Worm (Caenorhabditis elegans) whole organism, L3 larva: Measurements from ENCODE around the gene T06F4.1.

Experiments used
- R02D3.7 ChIP-seq: fragments of 150-350 bp; optimal IDR thresholded peaks from 2 replicates; lab custom pipeline; 2014; ENCODE audit warnings: missing biosample characterization, missing genetic modification characterization
- ZK546.5 ChIP-seq: sonication (generic microtip); optimal IDR thresholded peaks from 2 replicates; lab custom pipeline; 2017; ENCODE audit warnings: missing biosample characterization, missing genetic modification characterization
- ama-1 ChIP-seq: fragments of 150-350 bp; optimal IDR thresholded peaks from 2 replicates; lab custom pipeline; 2018
- ceh-16 ChIP-seq: sonication (generic microtip); optimal IDR thresholded peaks from 2 replicates; lab custom pipeline; 2017; ENCODE audit warnings: missing biosample characterization, missing genetic modification characterization
- ceh-28 ChIP-seq: fragments of 150-350 bp; optimal IDR thresholded peaks from 2 replicates; lab custom pipeline; 2014; ENCODE audit warnings: missing biosample characterization, missing genetic modification reagents, missing genetic modification characterization
- ceh-82 ChIP-seq: fragments of 150-350 bp; optimal IDR thresholded peaks from 2 replicates; lab custom pipeline; 2014; ENCODE audit warnings: missing biosample characterization, missing genetic modification characterization
- ceh-9 ChIP-seq: sonication (generic microtip); optimal IDR thresholded peaks from 2 replicates; lab custom pipeline; 2018; ENCODE audit warnings: missing biosample characterization, missing genetic modification characterization
- daf-12 ChIP-seq: fragments of 150-350 bp; optimal IDR thresholded peaks from 2 replicates; lab custom pipeline; 2014; ENCODE audit warnings: missing biosample characterization, missing genetic modification reagents, missing genetic modification characterization
- egl-27 ChIP-seq: sonication (generic microtip); optimal IDR thresholded peaks from 4 replicates; lab custom pipeline; 2017; ENCODE audit warnings: missing biosample characterization, missing genetic modification reagents, missing genetic modification characterization
- egl-5 ChIP-seq: fragments of 150-350 bp; optimal IDR thresholded peaks from 2 replicates; lab custom pipeline; 2017; ENCODE audit warnings: missing biosample characterization, missing genetic modification reagents, missing genetic modification characterization, inconsistent platforms
- fkh-10 ChIP-seq: sonication (generic microtip); optimal IDR thresholded peaks from 2 replicates; lab custom pipeline; 2017; ENCODE audit warnings: missing biosample characterization, missing genetic modification reagents, missing genetic modification characterization
- fkh-2 ChIP-seq: fragments of 150-350 bp; optimal IDR thresholded peaks from 2 replicates; lab custom pipeline; 2014; ENCODE audit warnings: missing biosample characterization, missing genetic modification reagents, missing genetic modification characterization
- hmg-11 ChIP-seq: sonication (generic microtip); optimal IDR thresholded peaks from 2 replicates; lab custom pipeline; 2016; ENCODE audit warnings: missing genetic modification characterization, missing compliant biosample characterization
- jun-1 ChIP-seq: fragments of 150-350 bp; optimal IDR thresholded peaks from 2 replicates; lab custom pipeline; 2014; ENCODE audit warnings: missing biosample characterization, missing genetic modification reagents, missing genetic modification characterization
- lin-39 ChIP-seq: fragments of 150-350 bp; optimal IDR thresholded peaks from 2 replicates; lab custom pipeline; 2018; ENCODE audit warnings: missing biosample characterization, missing genetic modification reagents, missing genetic modification characterization
- lsy-12 ChIP-seq: sonication (generic microtip); optimal IDR thresholded peaks from 2 replicates; lab custom pipeline; 2016; ENCODE audit warnings: mild to moderate bottlenecking, missing genetic modification characterization, missing compliant biosample characterization
- mdl-1 ChIP-seq: fragments of 150-350 bp; optimal IDR thresholded peaks from 2 replicates; lab custom pipeline; 2014; ENCODE audit warnings: missing biosample characterization, missing genetic modification characterization
- mml-1 ChIP-seq: fragments of 150-350 bp; sonication (generic microtip); optimal IDR thresholded peaks from 3 replicates; lab custom pipeline; 2014; ENCODE audit warnings: missing biosample characterization, missing genetic modification characterization
- nhr-11 ChIP-seq: fragments of 150-350 bp; optimal IDR thresholded peaks from 2 replicates; lab custom pipeline; 2014; ENCODE audit warnings: missing biosample characterization, missing genetic modification characterization
- nhr-23 ChIP-seq: fragments of 150-350 bp; optimal IDR thresholded peaks from 2 replicates; lab custom pipeline; 2014; ENCODE audit warnings: missing biosample characterization, missing genetic modification reagents, missing genetic modification characterization
- nhr-237 ChIP-seq: fragments of 150-350 bp; optimal IDR thresholded peaks from 2 replicates; lab custom pipeline; 2014; ENCODE audit warnings: missing biosample characterization, missing genetic modification characterization
- nhr-25 ChIP-seq: sonication (generic microtip); optimal IDR thresholded peaks from 2 replicates; lab custom pipeline; 2017; ENCODE audit warnings: missing biosample characterization, missing genetic modification characterization
- nhr-43 ChIP-seq: sonication (generic microtip); optimal IDR thresholded peaks from 2 replicates; lab custom pipeline; 2016; ENCODE audit warnings: mild to moderate bottlenecking, missing genetic modification characterization, missing compliant biosample characterization; ENCODE audit not compliant: poor library complexity, severe bottlenecking
- nhr-67 ChIP-seq: fragments of 150-350 bp; optimal IDR thresholded peaks from 2 replicates; lab custom pipeline; 2014; ENCODE audit warnings: missing biosample characterization, missing genetic modification characterization
- nhr-76 ChIP-seq: fragments of 150-350 bp; sonication (generic microtip); optimal IDR thresholded peaks from 5 replicates; lab custom pipeline; 2014; ENCODE audit warnings: missing biosample characterization, missing genetic modification characterization
- nhr-77 ChIP-seq: fragments of 150-350 bp; optimal IDR thresholded peaks from 2 replicates; lab custom pipeline; 2014; ENCODE audit warnings: missing biosample characterization, missing genetic modification characterization
- pqm-1 ChIP-seq: fragments of 150-350 bp; optimal IDR thresholded peaks from 2 replicates; lab custom pipeline; 2017; ENCODE audit warnings: missing biosample characterization, missing genetic modification characterization, inconsistent platforms
- skn-1 ChIP-seq: fragments of 150-350 bp; optimal IDR thresholded peaks from 2 replicates; lab custom pipeline; 2014; ENCODE audit warnings: missing biosample characterization, missing genetic modification characterization
- snpc-4 ChIP-seq: fragments of 150-350 bp; optimal IDR thresholded peaks from 2 replicates; lab custom pipeline; 2014; ENCODE audit warnings: missing biosample characterization, missing genetic modification characterization
- tbx-2 ChIP-seq: sonication (generic microtip); optimal IDR thresholded peaks from 2 replicates; lab custom pipeline; 2016; ENCODE audit warnings: mild to moderate bottlenecking, missing genetic modification characterization, missing compliant biosample characterization
- unc-39 ChIP-seq: sonication (generic microtip); optimal IDR thresholded peaks from 4 replicates; lab custom pipeline; 2017; ENCODE audit warnings: missing biosample characterization, missing genetic modification characterization
- unc-62 ChIP-seq: fragments of 150-350 bp; sonication (generic microtip); optimal IDR thresholded peaks from 4 replicates; lab custom pipeline; 2014; ENCODE audit warnings: missing biosample characterization, missing genetic modification reagents, missing genetic modification characterization
- ztf-11 ChIP-seq: fragments of 150-350 bp; optimal IDR thresholded peaks from 2 replicates; lab custom pipeline; 2014; ENCODE audit warnings: missing biosample characterization, missing genetic modification characterization

The T06F4.1 gene

DNA sequence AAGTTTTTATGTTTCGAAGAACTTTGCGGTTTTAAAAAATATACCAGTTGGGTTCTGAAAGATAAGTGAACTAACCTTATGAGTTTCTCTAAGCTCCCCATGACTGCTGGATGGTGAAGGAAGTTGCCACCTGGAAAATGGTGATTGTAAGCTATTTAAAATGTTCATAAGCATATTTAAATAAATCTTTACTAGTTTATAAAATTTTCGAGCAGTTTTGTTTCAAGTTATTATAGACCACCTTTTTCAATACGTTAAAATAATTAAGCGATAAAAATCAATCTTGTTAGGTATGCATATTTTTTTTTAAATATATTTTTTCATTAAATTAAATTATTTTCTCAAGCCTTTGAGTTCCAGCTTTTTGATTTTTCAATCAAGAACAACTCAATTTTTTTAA lies at the start of gene T06F4.1:
TSS of gene T06F4.1 (minus strand) at position 101 of the 400 bp plus-strand sequence.
- TF ChIP-seq lin-39 (tag; lab: Kevin White, UChicago) (no peak), egl-27 (tag; lab: Kevin White, UChicago) (no peak)

DNA sequence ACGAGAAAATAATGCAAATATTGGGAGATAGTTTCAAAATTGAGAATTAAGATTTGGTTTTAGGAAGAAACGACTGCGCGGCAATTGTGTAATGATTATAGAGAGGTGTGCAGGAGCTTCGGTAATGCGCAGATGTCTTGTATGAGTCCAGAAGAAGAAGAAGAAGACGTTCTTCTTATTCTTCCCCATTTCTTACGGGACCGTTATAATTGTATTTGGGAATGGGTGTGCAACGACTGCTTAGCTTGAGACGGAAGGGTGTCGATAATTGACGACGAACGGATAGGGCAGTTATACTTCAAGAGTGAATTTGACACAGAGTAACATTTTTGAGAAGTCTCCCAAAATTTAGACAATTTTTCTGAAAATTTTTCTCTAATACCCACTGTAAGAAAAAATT lies 49.5 kb upstream of the T06F4.1 start:
- TF ChIP-seq nhr-237 (tag; lab: Kevin White, UChicago) (no peak), lin-39 (tag; lab: Kevin White, UChicago) (no peak), nhr-11 (no peak), ceh-82 (tag; lab: Kevin White, UChicago) (no peak), unc-39 (tag; lab: Kevin White, UChicago) (no peak), nhr-23 (tag; lab: Kevin White, UChicago) (no peak)

DNA sequence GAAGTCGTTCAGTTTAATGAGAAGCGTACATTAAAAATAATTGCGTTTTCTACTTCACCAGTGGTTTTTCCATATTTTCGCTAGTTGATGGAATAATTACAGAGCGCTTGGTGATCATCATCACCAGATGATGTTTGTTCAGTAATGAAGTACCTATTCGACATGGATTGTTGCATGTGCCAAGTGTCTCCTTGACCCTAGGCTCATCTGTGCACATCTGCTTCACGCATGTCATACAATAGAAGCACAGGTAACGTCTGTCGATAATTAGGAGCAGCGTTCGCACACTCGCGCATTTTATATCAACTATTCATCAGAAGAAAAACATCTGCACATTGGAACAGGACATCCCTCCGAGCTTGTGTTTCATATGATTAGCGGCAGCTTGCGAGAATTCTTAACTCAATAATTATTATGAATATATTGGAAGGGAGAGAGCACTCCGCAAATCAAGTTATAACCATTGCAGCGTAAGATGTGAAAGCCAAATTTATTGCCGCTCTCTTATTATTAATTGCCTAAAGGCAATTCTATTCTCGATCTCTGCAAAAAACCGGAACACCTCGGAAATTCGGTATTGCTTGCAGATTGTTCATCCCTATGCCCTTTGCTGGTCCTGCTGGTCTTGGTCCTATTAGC lies 46.1 kb upstream of the T06F4.1 start:
- TF ChIP-seq tbx-2 (no peak), ceh-82 (tag; lab: Kevin White, UChicago) (no peak), jun-1 (tag; lab: Kevin White, UChicago) (no peak), egl-5 (tag; lab: Kevin White, UChicago) (no peak), skn-1 (tag; lab: Kevin White, UChicago) (no peak), fkh-10 (GFP tag; lab: Kevin White, UChicago) (no peak), ceh-9 (tag; lab: Kevin White, UChicago) (no peak), lsy-12 (tag; lab: Kevin White, UChicago) (no peak), ceh-28 (tag; lab: Kevin White, UChicago) (no peak), hmg-11 (tag; lab: Kevin White, UChicago) (no peak)

DNA sequence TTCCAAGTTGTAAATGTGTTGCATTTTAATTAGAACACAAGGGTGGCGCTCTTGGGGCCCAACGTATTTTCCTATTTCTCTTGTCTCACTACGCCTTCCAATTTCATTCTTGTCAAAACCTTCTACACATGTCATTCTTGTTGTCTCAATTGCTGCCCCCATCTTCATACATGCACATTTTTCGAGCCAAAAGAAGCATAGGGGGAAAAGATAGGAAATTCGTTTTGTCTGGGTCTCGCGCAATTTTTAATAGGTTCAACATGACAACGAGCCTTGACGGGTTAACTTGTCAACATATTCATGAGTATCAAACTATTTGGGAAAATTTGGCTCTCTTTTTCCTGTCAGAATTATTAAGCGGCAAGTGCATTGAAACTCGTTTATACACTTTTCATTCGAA lies 44.2 kb upstream of the T06F4.1 start:
- TF ChIP-seq pqm-1: no peak
- no peak for TF ChIP-seq hmg-11 (tag; lab: Kevin White, UChicago)
- no peak for TF ChIP-seq nhr-25 (tag; lab: Kevin White, UChicago)
- TF ChIP-seq daf-12 (tag; lab: Kevin White, UChicago): no peak
- no peak for TF ChIP-seq nhr-43 (tag; lab: Kevin White, UChicago)
- no peak for TF ChIP-seq fkh-2
- TF ChIP-seq nhr-77: no peak
- no peak for TF ChIP-seq nhr-237 (tag; lab: Kevin White, UChicago)
- no peak for TF ChIP-seq ceh-82 (tag; lab: Kevin White, UChicago)
- no peak for TF ChIP-seq nhr-67
- TF ChIP-seq egl-5 (tag; lab: Kevin White, UChicago): no peak
- TF ChIP-seq lin-39 (tag; lab: Kevin White, UChicago): no peak
- TF ChIP-seq ceh-16: no peak
- no peak for TF ChIP-seq mdl-1 (tag; lab: Kevin White, UChicago)
- no peak for TF ChIP-seq ama-1 (lab: Kevin White, UChicago)
- TF ChIP-seq mml-1: no peak

DNA sequence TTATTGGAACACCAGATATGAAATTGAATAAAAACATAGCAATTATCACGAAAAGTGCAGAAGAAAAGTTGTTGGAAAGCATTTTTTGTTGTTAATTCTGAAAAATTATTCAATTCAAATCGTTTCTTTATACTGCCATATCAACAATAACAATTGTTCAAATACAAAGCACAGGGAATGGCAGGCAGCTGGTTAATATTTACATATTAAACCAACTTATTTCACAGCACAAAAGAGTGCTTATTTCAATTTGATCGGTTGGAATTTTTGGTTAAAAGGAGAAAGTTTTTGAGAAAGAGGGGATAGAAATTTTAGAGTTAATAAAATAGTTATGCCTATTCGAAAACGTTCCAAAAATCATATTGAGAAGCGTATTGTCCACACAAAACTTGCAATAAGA lies 41.8 kb upstream of the T06F4.1 start, which contains the start of gene F09F9.3:
TSS of gene F09F9.3 (minus strand) at position 101 of the 400 bp plus-strand sequence.
- TF ChIP-seq unc-62 (GFP tag; lab: Kevin White, UChicago) (no peak), daf-12 (tag; lab: Kevin White, UChicago) (no peak), ZK546.5 (tag; lab: Kevin White, UChicago) (no peak), R02D3.7 (tag; lab: Kevin White, UChicago) (no peak), mdl-1 (tag; lab: Kevin White, UChicago) (no peak), nhr-25 (tag; lab: Kevin White, UChicago) (no peak), snpc-4 (tag; lab: Kevin White, UChicago) (no peak)
- TF ChIP-seq, all 47 proteins: peak for 0

DNA sequence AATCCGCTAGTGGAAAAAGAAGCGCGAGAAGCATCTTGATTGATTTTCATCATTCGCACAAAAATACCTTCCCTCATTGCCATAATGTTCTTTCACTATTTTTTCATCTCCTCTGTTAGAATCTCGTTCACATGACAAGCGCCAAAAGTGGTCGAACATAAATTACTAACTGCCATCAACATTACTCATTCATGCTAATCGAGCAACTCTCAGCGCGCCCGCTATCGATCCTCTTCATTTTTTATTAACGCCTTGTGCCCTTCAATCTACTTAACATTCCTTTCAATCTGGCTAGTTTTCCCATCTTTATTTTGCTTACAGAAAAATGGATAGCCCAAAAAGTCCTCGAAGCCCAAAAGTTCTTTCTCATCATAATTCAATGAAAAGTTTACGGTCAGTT lies 38.5 kb upstream of the T06F4.1 start, which contains the start of gene F09F9.5:
TSS of gene F09F9.5 (plus strand) at position 301 of the 400 bp plus-strand sequence.
- TF ChIP-seq ceh-9 (tag; lab: Kevin White, UChicago): no peak
- no peak for TF ChIP-seq nhr-76 (tag; lab: Kevin White, UChicago)
- no peak for TF ChIP-seq mdl-1 (tag; lab: Kevin White, UChicago)
- TF ChIP-seq ama-1 (lab: Kevin White, UChicago): no peak
- no peak for TF ChIP-seq unc-62 (GFP tag; lab: Kevin White, UChicago)
- TF ChIP-seq pqm-1: no peak
- no peak for TF ChIP-seq lsy-12 (tag; lab: Kevin White, UChicago)
- no peak for TF ChIP-seq ceh-28 (tag; lab: Kevin White, UChicago)
- no peak for TF ChIP-seq ztf-11 (tag; lab: Kevin White, UChicago)
- no peak for TF ChIP-seq nhr-23 (tag; lab: Kevin White, UChicago)
- TF ChIP-seq nhr-11: no peak
- TF ChIP-seq jun-1 (tag; lab: Kevin White, UChicago): no peak
- no peak for TF ChIP-seq lin-39 (tag; lab: Kevin White, UChicago)
- no peak for TF ChIP-seq mml-1
- TF ChIP-seq R02D3.7 (tag; lab: Kevin White, UChicago): no peak
